Fruit fly (Drosophila melanogaster) whole organism, embryonic: ENCODE results near the gene CG31104.

ENCODE experiments used
- Bdp1 ChIP-seq: fragments of 200-800 bp; sonication (Bioruptor generic); optimal IDR thresholded peaks from 3 replicates; lab custom pipeline; 2016; ENCODE audit warnings: missing biosample characterization, missing genetic modification characterization
- CG10979 ChIP-seq: fragments of 200-800 bp; sonication (Bioruptor generic); optimal IDR thresholded peaks from 2 replicates; lab custom pipeline; 2018; ENCODE audit warnings: missing biosample characterization, mild to moderate bottlenecking, missing genetic modification characterization, moderate library complexity
- CG11723 ChIP-seq: fragments of 200-800 bp; sonication (Bioruptor generic); optimal IDR thresholded peaks from 2 replicates; lab custom pipeline; 2017; ENCODE audit warnings: missing biosample characterization, mild to moderate bottlenecking, missing genetic modification characterization
- CG13894 ChIP-seq: fragments of 200-800 bp; sonication (Bioruptor generic); optimal IDR thresholded peaks from 3 replicates; lab custom pipeline; 2018; ENCODE audit warnings: missing biosample characterization, mild to moderate bottlenecking, missing genetic modification characterization, moderate library complexity
- CG15073 ChIP-seq: fragments of 200-800 bp; sonication (Bioruptor generic); optimal IDR thresholded peaks from 2 replicates; lab custom pipeline; 2016; ENCODE audit warnings: missing biosample characterization, missing genetic modification characterization
- CG15514 ChIP-seq: fragments of 200-800 bp; sonication (Bioruptor generic); optimal IDR thresholded peaks from 3 replicates; lab custom pipeline; 2017; ENCODE audit warnings: missing biosample characterization, missing genetic modification characterization, mild to moderate bottlenecking, moderate library complexity, missing genetic modification reagents
- CG15696 ChIP-seq: fragments of 200-800 bp; sonication (Bioruptor generic); optimal IDR thresholded peaks from 2 replicates; lab custom pipeline; 2019; ENCODE audit warnings: missing biosample characterization, mild to moderate bottlenecking, missing genetic modification characterization, moderate library complexity
- CG16815 ChIP-seq: fragments of 200-800 bp; sonication (Bioruptor generic); optimal IDR thresholded peaks from 3 replicates; lab custom pipeline; 2017; ENCODE audit warnings: missing biosample characterization, mild to moderate bottlenecking, missing genetic modification characterization
- CG17612 ChIP-seq: fragments of 200-800 bp; sonication (Bioruptor generic); IDR thresholded peaks from 2 replicates; pipeline ENCODE4 v1.3.6; 2022; ENCODE audit warnings: missing biosample characterization, missing genetic modification characterization
- CG18262 ChIP-seq: fragments of 200-800 bp; optimal IDR thresholded peaks from 3 replicates; lab custom pipeline; 2019; ENCODE audit warnings: missing biosample characterization, mild to moderate bottlenecking, missing genetic modification characterization, moderate library complexity
- CG32772 ChIP-seq: fragments of 200-800 bp; sonication (Bioruptor generic); IDR thresholded peaks from 2 replicates; pipeline ENCODE4 v1.3.6; 2022; ENCODE audit warnings: missing biosample characterization, missing genetic modification characterization
- CG43689 ChIP-seq: fragments of 200-800 bp; sonication (Bioruptor generic); IDR thresholded peaks from 2 replicates; pipeline ENCODE4 v1.3.6; 2022; ENCODE audit warnings: missing biosample characterization, missing genetic modification characterization
- CG4424 ChIP-seq: fragments of 200-800 bp; sonication (Bioruptor generic); optimal IDR thresholded peaks from 3 replicates; lab custom pipeline; 2016; ENCODE audit warnings: missing biosample characterization, missing genetic modification characterization
- CG5245 ChIP-seq: fragments of 200-800 bp; sonication (Bioruptor generic); optimal IDR thresholded peaks from 3 replicates; lab custom pipeline; 2016; ENCODE audit warnings: missing biosample characterization, missing genetic modification characterization
- CG6175 ChIP-seq: fragments of 200-800 bp; sonication (Bioruptor generic); IDR thresholded peaks from 3 replicates; pipeline ENCODE4 v1.3.6; 2022; ENCODE audit warnings: missing biosample characterization, missing genetic modification characterization
- CG6683 ChIP-seq: fragments of 200-800 bp; sonication (Bioruptor generic); optimal IDR thresholded peaks from 2 replicates; lab custom pipeline; 2017; ENCODE audit warnings: missing biosample characterization, mild to moderate bottlenecking, missing genetic modification characterization, missing genetic modification reagents
- CG7786 ChIP-seq: fragments of 200-800 bp; sonication (Bioruptor generic); optimal IDR thresholded peaks from 2 replicates; lab custom pipeline; 2016; ENCODE audit warnings: missing biosample characterization, missing genetic modification characterization
- CG8478 ChIP-seq: fragments of >200 bp; optimal IDR thresholded peaks from 2 replicates; lab custom pipeline; 2018
- CG8924 ChIP-seq: fragments of 200-800 bp; optimal IDR thresholded peaks from 3 replicates; lab custom pipeline; 2019; ENCODE audit warnings: missing biosample characterization, mild to moderate bottlenecking, missing genetic modification characterization, moderate library complexity
- CG9727 ChIP-seq: fragments of 200-800 bp; sonication (Bioruptor generic); optimal IDR thresholded peaks from 3 replicates; lab custom pipeline; 2017; ENCODE audit warnings: missing biosample characterization, mild to moderate bottlenecking, missing genetic modification characterization
- CTCF ChIP-seq: fragments of 200-800 bp; sonication (Bioruptor generic); optimal IDR thresholded peaks from 2 replicates; lab custom pipeline; 2017; ENCODE audit warnings: missing biosample characterization, mild to moderate bottlenecking, missing genetic modification characterization, moderate library complexity
- Dbx ChIP-seq: fragments of 200-800 bp; sonication (Bioruptor generic); IDR thresholded peaks from 3 replicates; pipeline ENCODE4 v1.3.6; 2022; ENCODE audit warnings: missing biosample characterization, missing genetic modification characterization
- E2f1 ChIP-seq: fragments of 200-800 bp; sonication (Bioruptor generic); IDR thresholded peaks from 2 replicates; pipeline ENCODE4 v1.3.6; 2022; ENCODE audit warnings: missing biosample characterization, missing genetic modification characterization
- ERR ChIP-seq: fragments of 200-800 bp; sonication (Bioruptor generic); optimal IDR thresholded peaks from 2 replicates; lab custom pipeline; 2016; ENCODE audit warnings: missing biosample characterization, missing genetic modification characterization
- H15 ChIP-seq: fragments of 200-800 bp; sonication (Bioruptor generic); IDR thresholded peaks from 3 replicates; pipeline ENCODE4 v1.3.6; 2022; ENCODE audit warnings: missing biosample characterization, missing genetic modification characterization
- HmgD ChIP-seq: fragments of 200-800 bp; sonication (Bioruptor generic); optimal IDR thresholded peaks from 3 replicates; lab custom pipeline; 2016; ENCODE audit warnings: missing biosample characterization, missing genetic modification characterization
- Hr51 ChIP-seq, 2 experiments: fragments of 200-800 bp; sonication (Bioruptor generic); optimal IDR thresholded peaks; 2 replicates in 1 of 2; 3 replicates in 1 of 2; lab custom pipeline; 2016 to 2018; ENCODE audit warnings: missing biosample characterization in 2 of 2, missing genetic modification characterization in 2 of 2, mild to moderate bottlenecking in 1 of 2, moderate library complexity in 1 of 2
- MESR4 ChIP-seq: fragments of 200-800 bp; sonication (Bioruptor generic); optimal IDR thresholded peaks from 2 replicates; lab custom pipeline; 2018; ENCODE audit warnings: missing biosample characterization, mild to moderate bottlenecking, missing genetic modification characterization, moderate library complexity
- Nf-YB ChIP-seq: fragments of 200-800 bp; sonication (Bioruptor generic); optimal IDR thresholded peaks from 3 replicates; lab custom pipeline; 2019; ENCODE audit warnings: missing biosample characterization, mild to moderate bottlenecking, missing genetic modification characterization, moderate library complexity
- Optix ChIP-seq: fragments of 200-800 bp; sonication (Bioruptor generic); IDR thresholded peaks from 3 replicates; pipeline ENCODE4 v1.3.6; 2022; ENCODE audit warnings: missing biosample characterization, missing genetic modification characterization
- Sox100B ChIP-seq: fragments of 200-800 bp; sonication (Bioruptor generic); optimal IDR thresholded peaks from 3 replicates; lab custom pipeline; 2018; ENCODE audit warnings: missing biosample characterization, mild to moderate bottlenecking, missing genetic modification characterization
- Trl ChIP-seq, 3 experiments: fragments of >200 bp in 2 of 3; fragments of 200-800 bp in 1 of 3; sonication (Bioruptor generic) in 1 of 3; optimal IDR thresholded peaks; 2 replicates in 1 of 3; 3 replicates in 2 of 3; lab custom pipeline; 2016 to 2017; ENCODE audit warnings: missing biosample characterization in 1 of 3, missing genetic modification characterization in 1 of 3
- aop ChIP-seq: fragments of 200-800 bp; sonication (Bioruptor generic); IDR thresholded peaks from 2 replicates; pipeline ENCODE4 v1.3.6; 2022; ENCODE audit warnings: missing biosample characterization, missing genetic modification characterization
- cg ChIP-seq: fragments of 200-800 bp; sonication (Bioruptor generic); optimal IDR thresholded peaks from 3 replicates; lab custom pipeline; 2019; ENCODE audit warnings: missing biosample characterization, mild to moderate bottlenecking, missing genetic modification characterization, moderate library complexity
- chm ChIP-seq: fragments of 200-800 bp; sonication (Bioruptor generic); IDR thresholded peaks from 2 replicates; pipeline ENCODE4 v1.3.6; 2022; ENCODE audit warnings: missing biosample characterization, missing genetic modification characterization
- crol ChIP-seq: fragments of 200-800 bp; sonication (Bioruptor generic); IDR thresholded peaks from 2 replicates; pipeline ENCODE4 v1.3.6; 2022; ENCODE audit warnings: missing biosample characterization, missing genetic modification characterization
- disco-r ChIP-seq: fragments of 200-800 bp; sonication (Bioruptor generic); optimal IDR thresholded peaks from 2 replicates; lab custom pipeline; 2016; ENCODE audit warnings: missing biosample characterization, missing genetic modification characterization
- dysf ChIP-seq: fragments of 200-800 bp; sonication (Bioruptor generic); IDR thresholded peaks from 3 replicates; pipeline ENCODE4 v1.3.6; 2022; ENCODE audit warnings: missing biosample characterization, missing genetic modification characterization
- eve ChIP-seq, 2 experiments: fragments of >200 bp; optimal IDR thresholded peaks; 2 replicates each; lab custom pipeline; 2017; ENCODE audit warnings: missing biosample characterization in 2 of 2, missing genetic modification characterization in 2 of 2
- fd96Cb ChIP-seq: fragments of 200-800 bp; sonication (Bioruptor generic); optimal IDR thresholded peaks from 2 replicates; lab custom pipeline; 2018; ENCODE audit warnings: missing biosample characterization, mild to moderate bottlenecking, missing genetic modification characterization, moderate library complexity
- grn ChIP-seq: fragments of 200-800 bp; sonication (Bioruptor generic); optimal IDR thresholded peaks from 3 replicates; lab custom pipeline; 2017; ENCODE audit warnings: missing biosample characterization, missing genetic modification characterization
- h ChIP-seq: fragments of >200 bp; optimal IDR thresholded peaks from 2 replicates; lab custom pipeline; 2017
- maf-S ChIP-seq: fragments of 200-800 bp; sonication (Bioruptor generic); optimal IDR thresholded peaks from 2 replicates; lab custom pipeline; 2016; ENCODE audit warnings: missing biosample characterization, missing genetic modification characterization
- pan ChIP-seq, 4 experiments: fragments of >200 bp in 3 of 4; fragments of 200-800 bp in 1 of 4; sonication (Bioruptor generic) in 1 of 4; optimal IDR thresholded peaks in 3 of 4; IDR thresholded peaks in 1 of 4; 2 replicates each; pipeline versions ENCODE4 v1.3.6 to Lab custom; 2017 to 2022; ENCODE audit warnings: missing biosample characterization in 2 of 4, missing genetic modification characterization in 2 of 4, mixed read lengths in 1 of 4
- pb ChIP-seq: fragments of 200-800 bp; sonication (Bioruptor generic); optimal IDR thresholded peaks from 3 replicates; lab custom pipeline; 2016; ENCODE audit warnings: missing biosample characterization, missing genetic modification characterization
- row ChIP-seq: fragments of 200-800 bp; sonication (Bioruptor generic); IDR thresholded peaks from 3 replicates; pipeline ENCODE4 v1.3.6; 2022; ENCODE audit warnings: missing biosample characterization, missing genetic modification characterization
- sens ChIP-seq: fragments of 200-800 bp; sonication (Bioruptor generic); peaks from one replicate; lab custom pipeline; 2016; ENCODE audit warnings: missing biosample characterization, missing genetic modification characterization
- slbo ChIP-seq: fragments of 200-800 bp; sonication (Bioruptor generic); IDR thresholded peaks from 2 replicates; pipeline ENCODE4 v1.3.6; 2022; ENCODE audit warnings: missing biosample characterization, missing genetic modification characterization
- sqz ChIP-seq: fragments of 200-800 bp; sonication (Bioruptor generic); optimal IDR thresholded peaks from 3 replicates; lab custom pipeline; 2018; ENCODE audit warnings: missing biosample characterization, mild to moderate bottlenecking, missing genetic modification characterization
- sr ChIP-seq: fragments of 200-800 bp; sonication (Bioruptor generic); IDR thresholded peaks from 3 replicates; pipeline ENCODE4 v1.3.6; 2022; ENCODE audit warnings: missing biosample characterization, missing genetic modification characterization
- stc ChIP-seq: fragments of 200-800 bp; sonication (Bioruptor generic); IDR thresholded peaks from 2 replicates; pipeline ENCODE4 v1.3.6; 2022; ENCODE audit warnings: missing biosample characterization, missing genetic modification characterization
- tio ChIP-seq: fragments of 200-800 bp; sonication (Bioruptor generic); optimal IDR thresholded peaks from 2 replicates; lab custom pipeline; 2017; ENCODE audit warnings: missing biosample characterization, missing genetic modification characterization, inconsistent platforms
- toy ChIP-seq: fragments of 200-800 bp; sonication (Bioruptor generic); IDR thresholded peaks from 2 replicates; pipeline ENCODE4 v1.3.6; 2022; ENCODE audit warnings: missing biosample characterization, missing genetic modification characterization
- wor ChIP-seq: fragments of 200-800 bp; sonication (Bioruptor generic); IDR thresholded peaks from 2 replicates; pipeline ENCODE4 v1.3.6; 2022; ENCODE audit warnings: missing biosample characterization, missing genetic modification characterization

The CG31104 gene

DNA sequence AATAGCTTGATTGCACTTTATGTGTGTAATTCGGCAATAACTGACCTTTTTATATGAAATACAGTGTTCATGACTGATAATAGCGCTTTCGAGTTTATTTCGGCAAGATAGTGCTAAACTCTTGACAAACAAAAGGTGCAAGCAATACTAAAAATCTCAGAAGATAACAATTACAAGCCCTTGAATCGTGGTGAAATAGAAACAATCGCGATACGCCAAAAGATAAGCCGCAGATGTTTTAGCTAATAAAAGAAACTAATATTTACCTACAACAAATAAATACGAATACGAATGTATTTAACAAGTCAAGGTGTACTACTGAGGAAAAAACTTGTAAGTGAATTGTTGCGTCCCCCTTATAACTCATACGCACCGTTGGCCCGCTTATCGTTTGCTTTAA lies 10.0 kb upstream of the CG31104 start (continued):
- TF ChIP-seq Trl (optimal IDR thresholded peaks at IDR 0.05; lab: Kevin White, UChicago) (no peak), Trl (GFP tag; optimal IDR thresholded peaks at IDR 0.05; lab: Kevin White, UChicago) (no peak), slbo (no peak), CG16815 (GFP tag; lab: Kevin White, UChicago) (no peak), CG4424 (GFP tag; lab: Kevin White, UChicago) (no peak), Bdp1 (no peak), tio (GFP tag; lab: Kevin White, UChicago) (no peak), Sox100B (GFP tag; lab: Kevin White, UChicago) (no peak), chm (no peak), CG9727 (GFP tag; lab: Kevin White, UChicago) (no peak), H15 (no peak), sqz (no peak), CG11723 (GFP tag; lab: Kevin White, UChicago) (no peak), CG15073 (GFP tag; lab: Kevin White, UChicago) (no peak), row (GFP tag; lab: Robert Waterston, UW) (no peak), cg (GFP tag; lab: Kevin White, UChicago) (no peak), CG32772 (no peak), fd96Cb (tag; lab: Kevin White, UChicago) (no peak), dysf (no peak), pb (GFP tag; lab: Kevin White, UChicago) (no peak), stc (no peak), h (lab: Kevin White, UChicago) (no peak), CG5245 (no peak), CG10979 (no peak), CG15696 (no peak), CG6175 (no peak), HmgD (GFP tag; lab: Kevin White, UChicago) (no peak), Nf-YB (GFP tag; lab: Kevin White, UChicago) (no peak), CTCF (GFP tag; lab: Kevin White, UChicago) (no peak), sr (GFP tag; lab: Robert Waterston, UW) (no peak), ERR (no peak), aop (GFP tag; lab: Robert Waterston, UW) (no peak), CG8478 (lab: Kevin White, UChicago) (no peak), CG17612 (GFP tag; lab: Robert Waterston, UW) (no peak), wor (GFP tag; lab: Robert Waterston, UW) (no peak), sens (peak; percentile 61), grn (GFP tag; lab: Kevin White, UChicago) (peak; percentile 19), pan (optimal IDR thresholded peaks at IDR 0.05; lab: Kevin White, UChicago) (no peak), pan (GFP tag; optimal IDR thresholded peaks at IDR 0.05 in 1 of 2, IDR thresholded peaks at IDR 0.05 in 1 of 2) (no peak), CG8924 (peak; percentile 27), Hr51 (GFP tag; optimal IDR thresholded peaks at IDR 0.05; lab: Kevin White, UChicago) (no peak), Optix (GFP tag; lab: Robert Waterston, UW) (no peak), CG43689 (GFP tag; lab: Robert Waterston, UW) (no peak), CG13894 (tag; lab: Kevin White, UChicago) (peak; percentile 57), MESR4 (no peak), Dbx (no peak), CG6683 (GFP tag; lab: Kevin White, UChicago) (no peak), disco-r (GFP tag; lab: Kevin White, UChicago) (no peak), E2f1 (GFP tag; lab: Robert Waterston, UW) (no peak), maf-S (GFP tag; lab: Kevin White, UChicago) (no peak), CG7786 (GFP tag; lab: Kevin White, UChicago) (no peak), toy (GFP tag; lab: Robert Waterston, UW) (no peak), eve (GFP tag; optimal IDR thresholded peaks at IDR 0.05; lab: Kevin White, UChicago) (no peak), CG15514 (GFP tag; lab: Kevin White, UChicago) (peak; percentile 48), crol (no peak), CG18262 (tag; lab: Kevin White, UChicago) (no peak)
